Worm (Caenorhabditis elegans) whole organism, L3 larva: ENCODE measurements around the gene ZC395.5.
A peak's percentile ranks its signal among the peaks of the same experiment; 100 is the strongest.

Experiments
- R02D3.7 ChIP-seq: fragments of 150-350 bp; optimal IDR thresholded peaks from 2 replicates; lab custom pipeline; 2014; ENCODE audit warnings: missing biosample characterization, missing genetic modification characterization
- ZK546.5 ChIP-seq: sonication (generic microtip); optimal IDR thresholded peaks from 2 replicates; lab custom pipeline; 2017; ENCODE audit warnings: missing biosample characterization, missing genetic modification characterization
- aly-2 ChIP-seq: fragments of 150-350 bp; optimal IDR thresholded peaks from 2 replicates; lab custom pipeline; 2014; ENCODE audit warnings: missing biosample characterization, missing genetic modification characterization
- ama-1 ChIP-seq: fragments of 150-350 bp; optimal IDR thresholded peaks from 2 replicates; lab custom pipeline; 2018
- ceh-16 ChIP-seq: sonication (generic microtip); optimal IDR thresholded peaks from 2 replicates; lab custom pipeline; 2017; ENCODE audit warnings: missing biosample characterization, missing genetic modification characterization
- ceh-28 ChIP-seq: fragments of 150-350 bp; optimal IDR thresholded peaks from 2 replicates; lab custom pipeline; 2014; ENCODE audit warnings: missing biosample characterization, missing genetic modification reagents, missing genetic modification characterization
- ceh-9 ChIP-seq: sonication (generic microtip); optimal IDR thresholded peaks from 2 replicates; lab custom pipeline; 2018; ENCODE audit warnings: missing biosample characterization, missing genetic modification characterization
- daf-12 ChIP-seq: fragments of 150-350 bp; optimal IDR thresholded peaks from 2 replicates; lab custom pipeline; 2014; ENCODE audit warnings: missing biosample characterization, missing genetic modification reagents, missing genetic modification characterization
- egl-27 ChIP-seq: sonication (generic microtip); optimal IDR thresholded peaks from 4 replicates; lab custom pipeline; 2017; ENCODE audit warnings: missing biosample characterization, missing genetic modification reagents, missing genetic modification characterization
- egl-5 ChIP-seq: fragments of 150-350 bp; optimal IDR thresholded peaks from 2 replicates; lab custom pipeline; 2017; ENCODE audit warnings: missing biosample characterization, missing genetic modification reagents, missing genetic modification characterization, inconsistent platforms
- elt-1 ChIP-seq: fragments of 150-350 bp; optimal IDR thresholded peaks from 2 replicates; lab custom pipeline; 2014; ENCODE audit warnings: missing biosample characterization, missing genetic modification characterization
- elt-2 ChIP-seq: sonication (generic microtip); optimal IDR thresholded peaks from 2 replicates; lab custom pipeline; 2016; ENCODE audit warnings: missing genetic modification reagents, mild to moderate bottlenecking, missing genetic modification characterization, missing compliant biosample characterization
- eor-1 ChIP-seq, 2 experiments: fragments of 150-350 bp; optimal IDR thresholded peaks; 2 replicates each; lab custom pipeline; 2014 to 2018; ENCODE audit warnings: missing biosample characterization in 2 of 2, missing genetic modification characterization in 2 of 2
- fkh-10 ChIP-seq: sonication (generic microtip); optimal IDR thresholded peaks from 2 replicates; lab custom pipeline; 2017; ENCODE audit warnings: missing biosample characterization, missing genetic modification reagents, missing genetic modification characterization
- fkh-2 ChIP-seq: fragments of 150-350 bp; optimal IDR thresholded peaks from 2 replicates; lab custom pipeline; 2014; ENCODE audit warnings: missing biosample characterization, missing genetic modification reagents, missing genetic modification characterization
- fos-1 ChIP-seq: fragments of 150-350 bp; optimal IDR thresholded peaks from 2 replicates; lab custom pipeline; 2014; ENCODE audit warnings: missing biosample characterization, missing genetic modification characterization
- hmg-11 ChIP-seq: sonication (generic microtip); optimal IDR thresholded peaks from 2 replicates; lab custom pipeline; 2016; ENCODE audit warnings: missing genetic modification characterization, missing compliant biosample characterization
- lin-15B ChIP-seq: fragments of 150-350 bp; optimal IDR thresholded peaks from 2 replicates; lab custom pipeline; 2014; ENCODE audit warnings: missing biosample characterization, missing genetic modification characterization
- lin-39 ChIP-seq: fragments of 150-350 bp; optimal IDR thresholded peaks from 2 replicates; lab custom pipeline; 2018; ENCODE audit warnings: missing biosample characterization, missing genetic modification reagents, missing genetic modification characterization
- lsy-12 ChIP-seq: sonication (generic microtip); optimal IDR thresholded peaks from 2 replicates; lab custom pipeline; 2016; ENCODE audit warnings: mild to moderate bottlenecking, missing genetic modification characterization, missing compliant biosample characterization
- mdl-1 ChIP-seq: fragments of 150-350 bp; optimal IDR thresholded peaks from 2 replicates; lab custom pipeline; 2014; ENCODE audit warnings: missing biosample characterization, missing genetic modification characterization
- mml-1 ChIP-seq: fragments of 150-350 bp; sonication (generic microtip); optimal IDR thresholded peaks from 3 replicates; lab custom pipeline; 2014; ENCODE audit warnings: missing biosample characterization, missing genetic modification characterization
- nfya-1 ChIP-seq: sonication (generic microtip); optimal IDR thresholded peaks from 2 replicates; lab custom pipeline; 2017; ENCODE audit warnings: missing genetic modification characterization, mild to moderate bottlenecking, missing compliant biosample characterization, antibody characterized with exemption, moderate library complexity; ENCODE audit not compliant: insufficient read depth
- nhr-11 ChIP-seq: fragments of 150-350 bp; optimal IDR thresholded peaks from 2 replicates; lab custom pipeline; 2014; ENCODE audit warnings: missing biosample characterization, missing genetic modification characterization
- nhr-12 ChIP-seq: fragments of 150-350 bp; optimal IDR thresholded peaks from 2 replicates; lab custom pipeline; 2014; ENCODE audit warnings: missing biosample characterization, missing genetic modification characterization
- nhr-23 ChIP-seq: fragments of 150-350 bp; optimal IDR thresholded peaks from 2 replicates; lab custom pipeline; 2014; ENCODE audit warnings: missing biosample characterization, missing genetic modification reagents, missing genetic modification characterization
- nhr-237 ChIP-seq: fragments of 150-350 bp; optimal IDR thresholded peaks from 2 replicates; lab custom pipeline; 2014; ENCODE audit warnings: missing biosample characterization, missing genetic modification characterization
- nhr-25 ChIP-seq: sonication (generic microtip); optimal IDR thresholded peaks from 2 replicates; lab custom pipeline; 2017; ENCODE audit warnings: missing biosample characterization, missing genetic modification characterization
- nhr-28 ChIP-seq: fragments of 150-350 bp; optimal IDR thresholded peaks from 2 replicates; lab custom pipeline; 2014; ENCODE audit warnings: missing biosample characterization, missing genetic modification characterization
- nhr-43 ChIP-seq: sonication (generic microtip); optimal IDR thresholded peaks from 2 replicates; lab custom pipeline; 2016; ENCODE audit warnings: mild to moderate bottlenecking, missing genetic modification characterization, missing compliant biosample characterization; ENCODE audit not compliant: poor library complexity, severe bottlenecking
- nhr-67 ChIP-seq: fragments of 150-350 bp; optimal IDR thresholded peaks from 2 replicates; lab custom pipeline; 2014; ENCODE audit warnings: missing biosample characterization, missing genetic modification characterization
- nhr-76 ChIP-seq: fragments of 150-350 bp; sonication (generic microtip); optimal IDR thresholded peaks from 5 replicates; lab custom pipeline; 2014; ENCODE audit warnings: missing biosample characterization, missing genetic modification characterization
- pha-4 ChIP-seq: fragments of 150-350 bp; optimal IDR thresholded peaks from 2 replicates; lab custom pipeline; 2014; ENCODE audit warnings: missing biosample characterization, missing genetic modification reagents, missing genetic modification characterization
- pqm-1 ChIP-seq: fragments of 150-350 bp; optimal IDR thresholded peaks from 2 replicates; lab custom pipeline; 2017; ENCODE audit warnings: missing biosample characterization, missing genetic modification characterization, inconsistent platforms
- sea-2 ChIP-seq: fragments of 150-350 bp; sonication (generic microtip); optimal IDR thresholded peaks from 4 replicates; lab custom pipeline; 2014; ENCODE audit warnings: missing biosample characterization, missing genetic modification reagents, missing genetic modification characterization
- skn-1 ChIP-seq: fragments of 150-350 bp; optimal IDR thresholded peaks from 2 replicates; lab custom pipeline; 2014; ENCODE audit warnings: missing biosample characterization, missing genetic modification characterization
- snpc-4 ChIP-seq: fragments of 150-350 bp; optimal IDR thresholded peaks from 2 replicates; lab custom pipeline; 2014; ENCODE audit warnings: missing biosample characterization, missing genetic modification characterization
- tbx-2 ChIP-seq: sonication (generic microtip); optimal IDR thresholded peaks from 2 replicates; lab custom pipeline; 2016; ENCODE audit warnings: mild to moderate bottlenecking, missing genetic modification characterization, missing compliant biosample characterization
- unc-39 ChIP-seq: sonication (generic microtip); optimal IDR thresholded peaks from 4 replicates; lab custom pipeline; 2017; ENCODE audit warnings: missing biosample characterization, missing genetic modification characterization
- zag-1 ChIP-seq: fragments of 150-350 bp; optimal IDR thresholded peaks from 2 replicates; lab custom pipeline; 2014; ENCODE audit warnings: missing biosample characterization, missing genetic modification characterization
- ztf-11 ChIP-seq: fragments of 150-350 bp; optimal IDR thresholded peaks from 2 replicates; lab custom pipeline; 2014; ENCODE audit warnings: missing biosample characterization, missing genetic modification characterization
- ztf-4 ChIP-seq: fragments of 150-350 bp; optimal IDR thresholded peaks from 2 replicates; lab custom pipeline; 2014; ENCODE audit warnings: missing biosample characterization, missing genetic modification characterization

Gene ZC395.5

ce11 chrIII:5290230-5290629 lies 22.6 kb downstream of the ZC395.5 start:
- TF ChIP-seq lin-39 (tag; lab: Kevin White, UChicago) (no peak), elt-1 (tag; lab: Kevin White, UChicago) (no peak), fkh-2 (no peak), tbx-2 (no peak), R02D3.7 (tag; lab: Kevin White, UChicago) (no peak), egl-27 (tag; lab: Kevin White, UChicago) (no peak), pha-4 (tag; lab: Kevin White, UChicago) (no peak), unc-39 (no peak)

ce11 chrIII:5291281-5291680 lies 23.6 kb downstream of the ZC395.5 start:
- TF ChIP-seq pqm-1 (tag; lab: Kevin White, UChicago): peak; percentile 77
- TF ChIP-seq elt-2 (tag; lab: Kevin White, UChicago): peak; percentile 89
- no peak for TF ChIP-seq ZK546.5
- TF ChIP-seq, all 47 proteins: peak for 2

- no peak for TF ChIP-seq aly-2 (tag; lab: Kevin White, UChicago)
- TF ChIP-seq ztf-4 (tag; lab: Kevin White, UChicago): no peak
- TF ChIP-seq nhr-28 (tag; lab: Kevin White, UChicago): no peak
- no peak for TF ChIP-seq nhr-23 (tag; lab: Kevin White, UChicago)
Observed at ce11 chrIII:5294281-5294680, 26.6 kb downstream of the ZC395.5 start.

- no peak for TF ChIP-seq aly-2 (tag; lab: Kevin White, UChicago)
- TF ChIP-seq ceh-16: no peak
- TF ChIP-seq nfya-1: peak; percentile 53
- no peak for TF ChIP-seq nhr-237 (tag; lab: Kevin White, UChicago)
- no peak for TF ChIP-seq nhr-11 (tag; lab: Kevin White, UChicago)
- no peak for TF ChIP-seq snpc-4 (tag; lab: Kevin White, UChicago)
- TF ChIP-seq pha-4 (tag; lab: Kevin White, UChicago): peak; percentile 47
- TF ChIP-seq ztf-4 (tag; lab: Kevin White, UChicago): no peak
- TF ChIP-seq nhr-67 (tag; lab: Kevin White, UChicago): no peak
- TF ChIP-seq R02D3.7 (tag; lab: Kevin White, UChicago): no peak
- no peak for TF ChIP-seq mml-1 (tag; lab: Kevin White, UChicago)
- TF ChIP-seq nhr-43 (tag; lab: Kevin White, UChicago): peak; percentile 14
- peak; percentile 40 for TF ChIP-seq tbx-2
- no peak for TF ChIP-seq mdl-1 (tag; lab: Kevin White, UChicago)
- TF ChIP-seq fkh-10 (GFP tag; lab: Kevin White, UChicago): no peak
- TF ChIP-seq eor-1 (tag; optimal IDR thresholded peaks at IDR 0.05; lab: Kevin White, UChicago): no peak
- no peak for TF ChIP-seq ceh-9 (tag; lab: Kevin White, UChicago)
- TF ChIP-seq egl-27 (tag; lab: Kevin White, UChicago): no peak
- TF ChIP-seq nhr-76 (tag; lab: Kevin White, UChicago): no peak
- no peak for TF ChIP-seq nhr-28 (tag; lab: Kevin White, UChicago)
- peak; percentile 9 for TF ChIP-seq pqm-1 (tag; lab: Kevin White, UChicago)
- peak; percentile 6 for TF ChIP-seq egl-5 (tag; lab: Kevin White, UChicago)
- no peak for TF ChIP-seq sea-2
- TF ChIP-seq ZK546.5: no peak
- TF ChIP-seq elt-2 (tag; lab: Kevin White, UChicago): peak; percentile 36
- no peak for TF ChIP-seq daf-12
- TF ChIP-seq ztf-11 (tag; lab: Kevin White, UChicago): no peak
- peak; percentile 33 for TF ChIP-seq hmg-11 (tag; lab: Kevin White, UChicago)
- TF ChIP-seq nhr-25 (tag; lab: Kevin White, UChicago): no peak
- peak; percentile 61 for TF ChIP-seq lsy-12 (tag; lab: Kevin White, UChicago)
- peak; percentile 26 for TF ChIP-seq lin-15B (tag; lab: Kevin White, UChicago)
- peak; percentile 46 for TF ChIP-seq lin-39 (tag; lab: Kevin White, UChicago)
- TF ChIP-seq zag-1 (tag; lab: Kevin White, UChicago): no peak
- TF ChIP-seq ama-1 (lab: Kevin White, UChicago): peak; percentile 25
- no peak for TF ChIP-seq ceh-28 (tag; lab: Kevin White, UChicago)
- TF ChIP-seq nhr-12 (tag; lab: Kevin White, UChicago): no peak
- no peak for TF ChIP-seq skn-1
- TF ChIP-seq fos-1 (tag; lab: Kevin White, UChicago): no peak
Observed at ce11 chrIII:5294867-5295266, 27.2 kb downstream of the ZC395.5 start.
